Worm (Caenorhabditis elegans) whole organism, L4 larva: ENCODE data around the gene C16C10.2.
A peak's percentile ranks its signal among the peaks of the same experiment; 100 is the strongest.

Experiments
- ZK546.5 ChIP-seq, 2 experiments: sonication (generic microtip); optimal IDR thresholded peaks; 2 replicates each; lab custom pipeline; 2017; ENCODE audit warnings: missing biosample characterization in 2 of 2, missing genetic modification characterization in 2 of 2
- ceh-82 ChIP-seq: sonication (generic microtip); optimal IDR thresholded peaks from 2 replicates; lab custom pipeline; 2017; ENCODE audit warnings: missing biosample characterization, missing genetic modification characterization
- lin-13 ChIP-seq: fragments of 150-350 bp; optimal IDR thresholded peaks from 2 replicates; lab custom pipeline; 2014; ENCODE audit warnings: missing biosample characterization, missing genetic modification reagents, missing genetic modification characterization
- lin-39 ChIP-seq: fragments of 150-350 bp; optimal IDR thresholded peaks from 2 replicates; lab custom pipeline; 2014; ENCODE audit warnings: missing biosample characterization, missing genetic modification reagents, missing genetic modification characterization
- mdl-1 ChIP-seq, 2 experiments: fragments of 150-350 bp in 1 of 2; sonication (generic microtip) in 1 of 2; optimal IDR thresholded peaks; 2 replicates each; lab custom pipeline; 2014 to 2017; ENCODE audit warnings: missing biosample characterization in 2 of 2, missing genetic modification characterization in 2 of 2
- mep-1 ChIP-seq: fragments of 150-350 bp; sonication (generic microtip); optimal IDR thresholded peaks from 3 replicates; lab custom pipeline; 2014; ENCODE audit warnings: missing biosample characterization, missing genetic modification characterization
- nhr-237 ChIP-seq: sonication (generic microtip); optimal IDR thresholded peaks from 2 replicates; lab custom pipeline; 2017; ENCODE audit warnings: missing biosample characterization, missing genetic modification characterization
- nhr-28 ChIP-seq: fragments of 150-350 bp; optimal IDR thresholded peaks from 2 replicates; lab custom pipeline; 2014; ENCODE audit warnings: missing biosample characterization, missing genetic modification characterization
- snpc-4 ChIP-seq: fragments of 150-350 bp; optimal IDR thresholded peaks from 2 replicates; lab custom pipeline; 2014; ENCODE audit warnings: missing biosample characterization, missing genetic modification characterization

ce11 chrIII:4191091-4191638 is 12.7 kb upstream of the C16C10.2 start, which contains the start of gene dnj-16:
- TF ChIP-seq ceh-82 (no peak), snpc-4 (tag; lab: Kevin White, UChicago) (no peak), mep-1 (peak; percentile 49), lin-13 (GFP tag; lab: Kevin White, UChicago) (peak; percentile 10), lin-39 (tag; lab: Kevin White, UChicago) (no peak), nhr-28 (tag; lab: Kevin White, UChicago) (peak; percentile 34), ZK546.5 (tag; optimal IDR thresholded peaks at IDR 0.05; lab: Kevin White, UChicago) (no peak), mdl-1 (tag; optimal IDR thresholded peaks at IDR 0.05; lab: Kevin White, UChicago) (peak in 1 of 2 experiments; percentile 2), nhr-237 (tag; lab: Kevin White, UChicago) (no peak)
